Worm (Caenorhabditis elegans): ENCODE measurements around the gene tag-343.

DNA sequence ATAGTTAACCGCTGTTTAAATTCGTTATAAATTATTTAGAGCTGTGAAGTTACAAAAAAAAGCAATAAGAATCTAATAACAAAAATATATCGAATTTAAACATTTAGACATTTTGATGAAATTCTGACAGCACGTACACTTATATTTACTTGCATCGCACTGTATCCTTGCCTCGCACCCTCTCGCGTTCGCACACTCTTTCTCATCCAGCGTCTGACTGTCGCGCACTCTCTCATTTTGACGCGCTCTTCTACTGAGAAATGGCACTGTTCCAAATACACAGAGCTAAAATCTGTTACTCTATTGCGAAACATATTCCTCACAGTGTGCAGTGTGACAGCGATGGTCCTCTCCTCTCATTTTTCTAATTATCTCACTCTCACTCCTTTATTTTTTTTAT lies 29.6 kb upstream of the tag-343 start:
- TF ChIP-seq ztf-23 (GFP tag; IDR thresholded peaks at IDR 0.05), result no peak
- TF ChIP-seq ztf-29 (GFP tag; IDR thresholded peaks at IDR 0.05), result no peak
- no peak for TF ChIP-seq ref-1 (GFP tag; conservative IDR thresholded peaks at IDR 0.05)
- no peak for TF ChIP-seq T22C8.4 (GFP tag; IDR thresholded peaks at IDR 0.05)
